Fruit fly (Drosophila melanogaster): ENCODE measurements around the gene CG9399.

Gene CG9399

DNA sequence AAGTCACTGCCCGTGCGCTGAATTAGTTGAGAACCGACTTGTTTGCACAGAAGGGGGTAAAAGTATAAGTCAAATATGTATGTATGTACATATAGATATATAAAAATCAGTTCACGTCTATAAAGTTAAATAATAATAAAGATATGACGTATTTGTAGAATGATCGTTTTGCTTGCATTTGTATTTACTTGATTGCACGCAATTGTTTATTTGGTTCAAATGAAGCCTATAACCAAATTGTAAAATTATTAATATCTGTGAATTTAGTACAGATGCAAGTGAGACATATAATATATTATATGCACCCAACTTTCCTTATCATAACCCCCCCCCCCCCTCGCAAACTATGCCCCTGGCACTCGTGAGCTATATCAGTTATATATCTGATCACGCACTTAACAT, 26.5 kb upstream of the CG9399 start (continued):
- TF ChIP-seq Hsf (GFP tag; optimal IDR thresholded peaks at IDR 0.05) (no peak), CG17385 (GFP tag; optimal IDR thresholded peaks at IDR 0.05) (peak; percentile 40), CG12104 (GFP tag; optimal IDR thresholded peaks at IDR 0.05) (peak; percentile 40), CG9215 (GFP tag; IDR thresholded peaks at IDR 0.05) (peak; percentile 53), CoRest (tag; optimal IDR thresholded peaks at IDR 0.05) (peak; percentile 50), CG13424 (tag; optimal IDR thresholded peaks at IDR 0.05) (peak; percentile 24), Ssrp (tag; optimal IDR thresholded peaks at IDR 0.05) (peak; percentile 4), lmd (GFP tag; IDR thresholded peaks at IDR 0.05) (peak; percentile 30; the same call in 1 of the 2 replicates), CG12236 (GFP tag; optimal IDR thresholded peaks at IDR 0.05) (no peak), Antp (GFP tag; optimal IDR thresholded peaks at IDR 0.05) (no peak), CG5245 (GFP tag; optimal IDR thresholded peaks at IDR 0.05) (peak; percentile 6), Dref (GFP tag; IDR thresholded peaks at IDR 0.05) (no peak), CG6254 (GFP tag; optimal IDR thresholded peaks at IDR 0.05) (no peak), CG8944 (GFP tag; optimal IDR thresholded peaks at IDR 0.05) (no peak), CG8359 (GFP tag; optimal IDR thresholded peaks at IDR 0.05; ENCODE audit: borderline replicate concordance) (peak; percentile 20), CG12155 (GFP tag; optimal IDR thresholded peaks at IDR 0.05) (no peak), CrebB (tag; optimal IDR thresholded peaks at IDR 0.05) (no peak), CG31224 (GFP tag; IDR thresholded peaks at IDR 0.05) (0 out of 2 replicates have a peak, but pooled peaks have one; percentile 43), Rx (GFP tag; IDR thresholded peaks at IDR 0.05) (no peak), CG9609 (GFP tag; optimal IDR thresholded peaks at IDR 0.05) (no peak), CG2202 (tag; optimal IDR thresholded peaks at IDR 0.05) (peak; percentile 31), CG10147 (GFP tag; optimal IDR thresholded peaks at IDR 0.05) (peak; percentile 62), HmgZ (tag; optimal IDR thresholded peaks at IDR 0.05) (no peak), CG4707 (GFP tag; optimal IDR thresholded peaks at IDR 0.05) (peak; percentile 18), CG6689 (GFP tag; IDR thresholded peaks at IDR 0.05) (peak; percentile 35; the same call in 1 of the 2 replicates), ind (GFP tag; optimal IDR thresholded peaks at IDR 0.05) (peak; percentile 27), CG7556 (GFP tag; optimal IDR thresholded peaks at IDR 0.05) (peak; percentile 28), nmo (GFP tag; optimal IDR thresholded peaks at IDR 0.05) (peak; percentile 61), CG15073 (GFP tag; optimal IDR thresholded peaks at IDR 0.05) (no peak), CG18599 (GFP tag; optimal IDR thresholded peaks at IDR 0.05) (peak; percentile 89), CG15011 (GFP tag; optimal IDR thresholded peaks at IDR 0.05) (peak; percentile 72), CG5180 (GFP tag; optimal IDR thresholded peaks at IDR 0.05) (peak; percentile 46), CG9817 (tag; optimal IDR thresholded peaks at IDR 0.05) (no peak), Eip74EF (GFP tag; optimal IDR thresholded peaks at IDR 0.05) (peak in 1 of 2 experiments; percentile 14), dmrt99B (tag; optimal IDR thresholded peaks at IDR 0.05) (peak; percentile 56), da (GFP tag; optimal IDR thresholded peaks at IDR 0.05) (no peak), ssp (GFP tag; IDR thresholded peaks at IDR 0.05) (no peak), CG11093 (GFP tag; IDR thresholded peaks at IDR 0.05) (no peak), CG13775 (GFP tag; optimal IDR thresholded peaks at IDR 0.05) (peak; percentile 55), Elba2 (GFP tag; optimal IDR thresholded peaks at IDR 0.05) (no peak), Blimp-1 (GFP tag; optimal IDR thresholded peaks at IDR 0.05) (peak; percentile 41), Dbx (GFP tag; IDR thresholded peaks at IDR 0.05) (peak; percentile 65; the same call in 2 of the 3 replicates), Hmr (GFP tag; optimal IDR thresholded peaks at IDR 0.05) (peak; percentile 65), Fer2 (tag; optimal IDR thresholded peaks at IDR 0.05) (peak; percentile 23), Sox102F (GFP tag; optimal IDR thresholded peaks at IDR 0.05) (peak; percentile 23), scrt (GFP tag; optimal IDR thresholded peaks at IDR 0.05) (peak; percentile 49), CG15514 (GFP tag; optimal IDR thresholded peaks at IDR 0.05) (peak; percentile 53), Abd-B (GFP tag; optimal IDR thresholded peaks at IDR 0.05) (no peak), CG7839 (tag; optimal IDR thresholded peaks at IDR 0.05) (peak; percentile 71)

Measured in whole organism, embryonic.